Fruit fly (Drosophila melanogaster) S2 (cell line): ENCODE results near the gene squ.

ENCODE experiments used
- CG8478 ChIP-seq: fragments of >200 bp; optimal IDR thresholded peaks from 2 replicates; lab custom pipeline; 2018
- CTCF ChIP-seq, 2 experiments: fragments of >200 bp; optimal IDR thresholded peaks; 2 replicates each; lab custom pipeline; 2018

- no peak for TF ChIP-seq CTCF (optimal IDR thresholded peaks at IDR 0.05; lab: Kevin White, UChicago)
- no peak for TF ChIP-seq CG8478 (lab: Kevin White, UChicago)
Measured at dm6 chr2L:16687863-16688262, 8.0 kb downstream of the squ start.
